Fruit fly (Drosophila melanogaster) whole organism, embryonic: Measurements from ENCODE around the gene CG43845.

Experiments used
- Adf1 ChIP-seq: fragments of 200-800 bp; sonication (Bioruptor generic); IDR thresholded peaks from 2 replicates; pipeline ENCODE4 v1.3.6; 2022; ENCODE audit warnings: missing biosample characterization, missing genetic modification characterization
- BEAF-32 ChIP-seq: fragments of 200-800 bp; sonication (Bioruptor generic); optimal IDR thresholded peaks from 3 replicates; lab custom pipeline; 2017; ENCODE audit warnings: missing biosample characterization, missing genetic modification characterization, mild to moderate bottlenecking, moderate library complexity, missing genetic modification reagents
- CG11696 ChIP-seq: fragments of 200-800 bp; sonication (Bioruptor generic); IDR thresholded peaks from 2 replicates; pipeline ENCODE4 v1.3.6; 2022; ENCODE audit warnings: missing biosample characterization, missing genetic modification characterization
- CG1603 ChIP-seq: fragments of 200-800 bp; sonication (Bioruptor generic); optimal IDR thresholded peaks from 2 replicates; lab custom pipeline; 2019; ENCODE audit warnings: missing biosample characterization, mild to moderate bottlenecking, missing genetic modification characterization, moderate library complexity
- CG1647 ChIP-seq: fragments of 200-800 bp; sonication (Bioruptor generic); optimal IDR thresholded peaks from 3 replicates; lab custom pipeline; 2016; ENCODE audit warnings: missing biosample characterization, missing genetic modification characterization
- CG17385 ChIP-seq: fragments of 200-800 bp; sonication (Bioruptor generic); optimal IDR thresholded peaks from 3 replicates; lab custom pipeline; 2018; ENCODE audit warnings: missing biosample characterization, mild to moderate bottlenecking, missing genetic modification characterization
- CG17612 ChIP-seq: fragments of 200-800 bp; sonication (Bioruptor generic); IDR thresholded peaks from 2 replicates; pipeline ENCODE4 v1.3.6; 2022; ENCODE audit warnings: missing biosample characterization, missing genetic modification characterization
- CG1792 ChIP-seq: fragments of 200-800 bp; sonication (Bioruptor generic); optimal IDR thresholded peaks from 2 replicates; lab custom pipeline; 2016; ENCODE audit warnings: missing biosample characterization, missing genetic modification characterization
- CG2116 ChIP-seq: fragments of 200-800 bp; sonication (Bioruptor generic); optimal IDR thresholded peaks from 3 replicates; lab custom pipeline; 2018; ENCODE audit warnings: missing biosample characterization, mild to moderate bottlenecking, missing genetic modification characterization
- CG3163 ChIP-seq: fragments of 200-800 bp; sonication (Bioruptor generic); optimal IDR thresholded peaks from 3 replicates; lab custom pipeline; 2016; ENCODE audit warnings: missing biosample characterization, missing genetic modification characterization
- CG32772 ChIP-seq: fragments of 200-800 bp; sonication (Bioruptor generic); IDR thresholded peaks from 2 replicates; pipeline ENCODE4 v1.3.6; 2022; ENCODE audit warnings: missing biosample characterization, missing genetic modification characterization
- CG3281 ChIP-seq: fragments of 200-800 bp; sonication (Bioruptor generic); optimal IDR thresholded peaks from 3 replicates; lab custom pipeline; 2017; ENCODE audit warnings: missing biosample characterization, mild to moderate bottlenecking, missing genetic modification characterization
- CG34422 ChIP-seq: fragments of 200-800 bp; sonication (Bioruptor generic); IDR thresholded peaks from 3 replicates; pipeline ENCODE4 v1.3.6; 2022; ENCODE audit warnings: missing biosample characterization, missing genetic modification characterization
- CG4617 ChIP-seq: fragments of 200-800 bp; sonication (Bioruptor generic); optimal IDR thresholded peaks from 3 replicates; lab custom pipeline; 2016; ENCODE audit warnings: missing biosample characterization, missing genetic modification characterization, borderline replicate concordance
- CG7987 ChIP-seq: fragments of 200-800 bp; sonication (Bioruptor generic); optimal IDR thresholded peaks from 2 replicates; lab custom pipeline; 2018; ENCODE audit warnings: missing biosample characterization, mild to moderate bottlenecking, missing genetic modification characterization, moderate library complexity
- Dll ChIP-seq: fragments of 200-800 bp; sonication (Bioruptor generic); IDR thresholded peaks from 4 replicates; pipeline ENCODE4 v1.3.6; 2022; ENCODE audit warnings: missing biosample characterization, missing genetic modification characterization; ENCODE audit not compliant: partially characterized antibody
- Elba2 ChIP-seq: fragments of 200-800 bp; sonication (Bioruptor generic); optimal IDR thresholded peaks from 3 replicates; lab custom pipeline; 2016; ENCODE audit warnings: missing biosample characterization, missing genetic modification characterization
- Fer1 ChIP-seq: fragments of 200-800 bp; sonication (Bioruptor generic); optimal IDR thresholded peaks from 2 replicates; lab custom pipeline; 2017; ENCODE audit warnings: missing biosample characterization, mild to moderate bottlenecking, missing genetic modification characterization
- HmgZ ChIP-seq: fragments of 200-800 bp; sonication (Bioruptor generic); optimal IDR thresholded peaks from 2 replicates; lab custom pipeline; 2018; ENCODE audit warnings: missing biosample characterization, mild to moderate bottlenecking, missing genetic modification characterization
- Lhr ChIP-seq: fragments of 200-800 bp; sonication (Bioruptor generic); optimal IDR thresholded peaks from 3 replicates; lab custom pipeline; 2017; ENCODE audit warnings: mild to moderate bottlenecking, missing biosample characterization, missing genetic modification reagents, missing genetic modification characterization
- MBD-R2 ChIP-seq: fragments of 200-800 bp; sonication (Bioruptor generic); IDR thresholded peaks from 2 replicates; pipeline ENCODE4 v1.3.6; 2022; ENCODE audit warnings: missing biosample characterization, missing genetic modification characterization
- MESR4 ChIP-seq: fragments of 200-800 bp; sonication (Bioruptor generic); optimal IDR thresholded peaks from 2 replicates; lab custom pipeline; 2018; ENCODE audit warnings: missing biosample characterization, mild to moderate bottlenecking, missing genetic modification characterization, moderate library complexity
- MTF-1 ChIP-seq: fragments of 200-800 bp; sonication (Bioruptor generic); optimal IDR thresholded peaks from 2 replicates; lab custom pipeline; 2018; ENCODE audit warnings: missing biosample characterization, mild to moderate bottlenecking, missing genetic modification characterization, borderline replicate concordance
- Med ChIP-seq: fragments of 200-800 bp; sonication (Bioruptor generic); peaks from one replicate; lab custom pipeline; 2016; ENCODE audit warnings: missing biosample characterization, missing genetic modification characterization, mild to moderate bottlenecking, inconsistent platforms, moderate library complexity
- Mes4 ChIP-seq: fragments of 200-800 bp; sonication (Bioruptor generic); optimal IDR thresholded peaks from 2 replicates; lab custom pipeline; 2016; ENCODE audit warnings: missing biosample characterization, missing genetic modification characterization
- Sry-β ChIP-seq: fragments of 200-800 bp; sonication (Bioruptor generic); optimal IDR thresholded peaks from 2 replicates; lab custom pipeline; 2018; ENCODE audit warnings: missing biosample characterization, mild to moderate bottlenecking, missing genetic modification characterization, moderate library complexity
- Sry-δ ChIP-seq: fragments of 200-800 bp; sonication (Bioruptor generic); optimal IDR thresholded peaks from 2 replicates; lab custom pipeline; 2016; ENCODE audit warnings: missing biosample characterization, missing genetic modification characterization
- YL-1 ChIP-seq: fragments of 200-800 bp; sonication (Bioruptor generic); optimal IDR thresholded peaks from 3 replicates; lab custom pipeline; 2017; ENCODE audit warnings: missing biosample characterization, mild to moderate bottlenecking, missing genetic modification characterization
- amos ChIP-seq: fragments of 200-800 bp; sonication (Bioruptor generic); IDR thresholded peaks from 2 replicates; pipeline ENCODE4 v1.3.6; 2022; ENCODE audit warnings: missing biosample characterization, missing genetic modification characterization; ENCODE audit not compliant: partially characterized antibody
- ci ChIP-seq: fragments of 200-800 bp; sonication (Bioruptor generic); IDR thresholded peaks from 3 replicates; pipeline ENCODE4 v1.3.6; 2022; ENCODE audit warnings: missing biosample characterization, missing genetic modification characterization
- crol ChIP-seq: fragments of 200-800 bp; sonication (Bioruptor generic); IDR thresholded peaks from 2 replicates; pipeline ENCODE4 v1.3.6; 2022; ENCODE audit warnings: missing biosample characterization, missing genetic modification characterization
- disco-r ChIP-seq: fragments of 200-800 bp; sonication (Bioruptor generic); optimal IDR thresholded peaks from 2 replicates; lab custom pipeline; 2016; ENCODE audit warnings: missing biosample characterization, missing genetic modification characterization
- dmrt99B ChIP-seq: fragments of 200-800 bp; sonication (Bioruptor generic); optimal IDR thresholded peaks from 2 replicates; lab custom pipeline; 2018; ENCODE audit warnings: missing biosample characterization, mild to moderate bottlenecking, missing genetic modification characterization, moderate library complexity
- gfzf ChIP-seq: fragments of 200-800 bp; sonication (Bioruptor generic); optimal IDR thresholded peaks from 2 replicates; lab custom pipeline; 2016; ENCODE audit warnings: missing biosample characterization, mild to moderate bottlenecking, missing genetic modification characterization, moderate library complexity
- grau ChIP-seq: fragments of 200-800 bp; optimal IDR thresholded peaks from 3 replicates; lab custom pipeline; 2019; ENCODE audit warnings: missing biosample characterization, mild to moderate bottlenecking, missing genetic modification characterization, moderate library complexity
- insv ChIP-seq, 2 experiments: fragments of 200-800 bp; sonication (Bioruptor generic); optimal IDR thresholded peaks; 3 replicates each; lab custom pipeline; 2016 to 2018; ENCODE audit warnings: missing biosample characterization in 2 of 2, missing genetic modification characterization in 2 of 2
- lov ChIP-seq, 2 experiments: fragments of 200-800 bp in 1 of 2; fragments of >200 bp in 1 of 2; sonication (Bioruptor generic) in 1 of 2; IDR thresholded peaks in 1 of 2; optimal IDR thresholded peaks in 1 of 2; 2 replicates in 1 of 2; 3 replicates in 1 of 2; pipeline versions ENCODE4 v1.3.6 to Lab custom; 2017 to 2022; ENCODE audit warnings: missing biosample characterization in 1 of 2, missing genetic modification characterization in 1 of 2
- ranshi ChIP-seq: fragments of 200-800 bp; sonication (Bioruptor generic); IDR thresholded peaks from 2 replicates; pipeline ENCODE4 v1.3.6; 2022; ENCODE audit warnings: missing biosample characterization, missing genetic modification characterization
- sima ChIP-seq: fragments of 200-800 bp; sonication (Bioruptor generic); optimal IDR thresholded peaks from 2 replicates; lab custom pipeline; 2016; ENCODE audit warnings: missing biosample characterization, missing genetic modification characterization
- sr ChIP-seq: fragments of 200-800 bp; sonication (Bioruptor generic); IDR thresholded peaks from 3 replicates; pipeline ENCODE4 v1.3.6; 2022; ENCODE audit warnings: missing biosample characterization, missing genetic modification characterization
- stwl ChIP-seq: fragments of 200-800 bp; sonication (Bioruptor generic); optimal IDR thresholded peaks from 3 replicates; lab custom pipeline; 2018; ENCODE audit warnings: missing biosample characterization, mild to moderate bottlenecking, missing genetic modification characterization, moderate library complexity
- trem ChIP-seq: fragments of 200-800 bp; optimal IDR thresholded peaks from 3 replicates; lab custom pipeline; 2019; ENCODE audit warnings: missing biosample characterization, mild to moderate bottlenecking, missing genetic modification characterization, moderate library complexity

The CG43845 gene

dm6 chr3R:5563420-5563819, 40.5 kb upstream of the CG43845 start, which contains the start of gene Pi4KIIalpha (continued):
- no peak for TF ChIP-seq ranshi (GFP tag; lab: Robert Waterston, UW)
- peak; percentile 47 for TF ChIP-seq CG4617 (GFP tag; lab: Kevin White, UChicago)
- no peak for TF ChIP-seq Mes4 (GFP tag; lab: Kevin White, UChicago)
- peak; percentile 9 for TF ChIP-seq gfzf (GFP tag; lab: Kevin White, UChicago)
- no peak for TF ChIP-seq CG1647 (GFP tag; lab: Kevin White, UChicago)
- no peak for TF ChIP-seq Fer1 (GFP tag; lab: Kevin White, UChicago)
- TF ChIP-seq CG34422 (GFP tag; lab: Robert Waterston, UW): peak; percentile 40; the same call in 1 of the 3 replicates
- TF ChIP-seq CG17612 (GFP tag; lab: Robert Waterston, UW): no peak
- peak; percentile 21 for TF ChIP-seq CG2116
- TF ChIP-seq Dll: peak; percentile 26; the same call in 1 of the 4 replicates
- peak; percentile 66 for TF ChIP-seq CG3281 (GFP tag; lab: Kevin White, UChicago)
- peak; percentile 12 for TF ChIP-seq Sry-δ (GFP tag; lab: Kevin White, UChicago)
- peak; percentile 99 for TF ChIP-seq trem (tag; lab: Kevin White, UChicago)
- TF ChIP-seq YL-1 (GFP tag; lab: Kevin White, UChicago): peak; percentile 14
- no peak for TF ChIP-seq grau
- peak; percentile 66 for TF ChIP-seq MESR4
- TF ChIP-seq dmrt99B (tag; lab: Kevin White, UChicago): no peak
- peak; percentile 16 for TF ChIP-seq HmgZ (tag; lab: Kevin White, UChicago)
- peak; percentile 84 for TF ChIP-seq MBD-R2 (GFP tag; lab: Robert Waterston, UW)
- peak; percentile 32 for TF ChIP-seq Sry-β (GFP tag; lab: Kevin White, UChicago)
- no peak for TF ChIP-seq Adf1 (GFP tag; lab: Robert Waterston, UW)
- TF ChIP-seq CG32772 (GFP tag; lab: Robert Waterston, UW): no peak
- peak; percentile 23 for TF ChIP-seq disco-r (GFP tag; lab: Kevin White, UChicago)
- peak; percentile 55 for TF ChIP-seq CG1603 (tag; lab: Kevin White, UChicago)
- TF ChIP-seq ci (GFP tag; lab: Robert Waterston, UW): no peak
- TF ChIP-seq stwl (tag; lab: Kevin White, UChicago): peak; percentile 6
- no peak for TF ChIP-seq MTF-1 (GFP tag; lab: Kevin White, UChicago)
- no peak for TF ChIP-seq Elba2
- TF ChIP-seq insv (GFP tag; optimal IDR thresholded peaks at IDR 0.05; lab: Kevin White, UChicago): peak in 1 of 2 experiments; percentile 15
- no peak for TF ChIP-seq CG3163 (GFP tag; lab: Kevin White, UChicago)
- peak; percentile 28 for TF ChIP-seq BEAF-32 (GFP tag; lab: Kevin White, UChicago)
- TF ChIP-seq CG11696: no peak
- no peak for TF ChIP-seq CG7987 (GFP tag; lab: Kevin White, UChicago)
- TF ChIP-seq CG1792 (GFP tag; lab: Kevin White, UChicago): no peak
- TF ChIP-seq amos (GFP tag; lab: Robert Waterston, UW): peak; percentile 25; the same call in 1 of the 2 replicates
- TF ChIP-seq sima (GFP tag; lab: Kevin White, UChicago): no peak

- TF ChIP-seq lov (optimal IDR thresholded peaks at IDR 0.05; lab: Kevin White, UChicago): no peak
- 0 out of 3 replicates have a peak, but pooled peaks have one; percentile 29 for TF ChIP-seq lov (GFP tag; IDR thresholded peaks at IDR 0.05; lab: Robert Waterston, UW)
- no peak for TF ChIP-seq Lhr (GFP tag; lab: Kevin White, UChicago)
- peak; percentile 13 for TF ChIP-seq CG17385
- TF ChIP-seq Med (GFP tag; lab: Kevin White, UChicago): peak; percentile 61
- TF ChIP-seq crol (GFP tag; lab: Robert Waterston, UW): 0 out of 2 replicates have a peak, but pooled peaks have one; percentile 24
- TF ChIP-seq sr: 0 out of 3 replicates have a peak, but pooled peaks have one; percentile 28
Observed at dm6 chr3R:5562956-5563355, 40.0 kb upstream of the CG43845 start.
